Worm (Caenorhabditis elegans) whole organism, L2 larva: ENCODE data around the gene C45G9.8.

Source experiments
- ama-1 ChIP-seq: fragments of 150-350 bp; optimal IDR thresholded peaks from 2 replicates; lab custom pipeline; 2018; ENCODE audit warnings: inconsistent platforms
- mbf-1 ChIP-seq: sonication (generic microtip); optimal IDR thresholded peaks from 2 replicates; lab custom pipeline; 2017; ENCODE audit warnings: missing biosample characterization, missing genetic modification characterization
- nhr-25 ChIP-seq: fragments of 150-350 bp; sonication (generic microtip); optimal IDR thresholded peaks from 3 replicates; lab custom pipeline; 2014; ENCODE audit warnings: missing biosample characterization, missing genetic modification characterization

DNA sequence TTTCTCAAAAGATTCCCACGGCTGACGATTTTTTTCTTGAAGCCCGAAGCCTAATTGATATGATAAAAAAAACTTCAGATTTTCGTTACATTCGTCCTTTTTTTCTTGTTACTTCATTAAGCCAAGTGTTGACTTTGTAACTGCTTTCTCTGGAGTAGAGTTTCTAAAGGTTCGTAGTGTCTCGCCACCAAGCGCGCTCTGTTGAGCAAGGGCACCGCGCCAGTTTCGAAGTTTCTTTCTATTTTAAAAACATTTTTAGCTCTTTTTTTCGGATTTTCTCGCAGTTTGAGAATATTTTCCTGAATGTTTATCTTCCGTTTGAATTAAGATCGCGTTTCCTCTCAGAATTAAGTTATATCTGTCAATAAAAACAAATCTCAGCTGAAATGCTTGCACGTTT, 23.1 kb upstream of the C45G9.8 start:
- TF ChIP-seq nhr-25 (no peak), mbf-1 (no peak), ama-1 (no peak)
